Worm (Caenorhabditis elegans): ENCODE measurements around the gene clec-197.
"Not testable (repeated sequence)": the region's sequence is repeated elsewhere in the genome, so short reads cannot be mapped to it uniquely, and the experiment has no call there.

Gene clec-197

ce11 chrIV:17316398-17316797 lies 30.1 kb downstream of the clec-197 start, which contains the start of gene C49C3.20:
C49C3.20 (minus strand) TSS chrIV:17316498.
- TF ChIP-seq grh-1 (GFP tag; IDR thresholded peaks at IDR 0.05) (no peak), nhr-76 (tag; optimal IDR thresholded peaks at IDR 0.05) (no peak), nhr-71 (tag; optimal IDR thresholded peaks at IDR 0.05) (no peak), zip-4 (GFP tag; optimal IDR thresholded peaks at IDR 0.05) (no peak), mab-9 (GFP tag; IDR thresholded peaks at IDR 0.05) (no peak), jun-1 (tag; optimal IDR thresholded peaks at IDR 0.05) (no peak), C04F5.9 (tag; optimal IDR thresholded peaks at IDR 0.05) (no peak), alr-1 (tag; optimal IDR thresholded peaks at IDR 0.05; ENCODE audit: borderline replicate concordance) (no peak), lin-15B (tag; optimal IDR thresholded peaks at IDR 0.05) (no peak), lin-13 (GFP tag; optimal IDR thresholded peaks at IDR 0.05) (no peak), elt-2 (tag; optimal IDR thresholded peaks at IDR 0.05) (no peak), snu-23 (GFP tag; optimal IDR thresholded peaks at IDR 0.05) (no peak), sup-37 (GFP tag; optimal IDR thresholded peaks at IDR 0.05) (no peak), mef-2 (tag; optimal IDR thresholded peaks at IDR 0.05) (no peak), fkh-8 (tag; optimal IDR thresholded peaks at IDR 0.05) (no peak), aly-2 (tag; optimal IDR thresholded peaks at IDR 0.05) (no peak), lsy-2 (tag; optimal IDR thresholded peaks at IDR 0.05) (no peak), lin-14 (GFP tag; optimal IDR thresholded peaks at IDR 0.05) (no peak)

- no peak for TF ChIP-seq rnt-1 (tag; optimal IDR thresholded peaks at IDR 0.05)
These were observed 34.7 kb downstream of the clec-197 start, which contains the start of gene snf-9 for ce11 chrIV:17311842-17312241. snf-9 (plus strand) TSS chrIV:17312142.

ce11 chrIV:17308211-17308610 lies 38.3 kb downstream of the clec-197 start, which contains the start of gene T28F3.9:
T28F3.9 (plus strand) TSS chrIV:17308511.
- TF ChIP-seq efl-1 (optimal IDR thresholded peaks at IDR 0.05) (no peak), efl-1 (GFP tag; optimal IDR thresholded peaks at IDR 0.05 in 1 of 2) (peak in 1 of 2 experiments; percentile 35), nhr-85 (tag) (no peak), mdl-1 (tag; optimal IDR thresholded peaks at IDR 0.05) (no peak), tlp-1 (tag; optimal IDR thresholded peaks at IDR 0.05) (no peak), nhr-237 (tag; optimal IDR thresholded peaks at IDR 0.05) (no peak)

ce11 chrIV:17307223-17307622 lies 39.3 kb downstream of the clec-197 start, which contains the start of gene T28F3.8:
T28F3.8 (minus strand) TSS chrIV:17307323.
- not testable (repeated sequence) for TF ChIP-seq egl-13 (tag; optimal IDR thresholded peaks at IDR 0.05); efl-3 (GFP tag; optimal IDR thresholded peaks at IDR 0.05); unc-30 (tag; optimal IDR thresholded peaks at IDR 0.05)

ce11 chrIV:17301933-17302332 lies 44.6 kb downstream of the clec-197 start, which contains the start of gene ifta-2:
ifta-2 (minus strand) TSS chrIV:17302033.
- no peak for TF ChIP-seq egl-13 (tag; optimal IDR thresholded peaks at IDR 0.05)
- TF ChIP-seq xbp-1 (tag; optimal IDR thresholded peaks at IDR 0.05): no peak
- no peak for TF ChIP-seq pag-3 (tag; optimal IDR thresholded peaks at IDR 0.05; ENCODE audit: borderline replicate concordance, insufficient read depth)
- TF ChIP-seq zip-4 (GFP tag; optimal IDR thresholded peaks at IDR 0.05): no peak
- no peak for TF ChIP-seq nhr-20 (tag; optimal IDR thresholded peaks at IDR 0.05)
- TF ChIP-seq C34B4.2 (tag; optimal IDR thresholded peaks at IDR 0.05): no peak
- TF ChIP-seq irx-1 (tag; optimal IDR thresholded peaks at IDR 0.05): no peak
- TF ChIP-seq fkh-8 (tag; optimal IDR thresholded peaks at IDR 0.05): peak; percentile 29

All from whole organism, L1 larva.